Fruit fly (Drosophila melanogaster) whole organism, embryonic: ENCODE data around the gene obst-B.
A peak's percentile ranks its signal among the peaks of the same experiment; 100 is the strongest.

Experiments
- ATbp ChIP-seq: fragments of 200-800 bp; sonication (Bioruptor generic); optimal IDR thresholded peaks from 2 replicates; lab custom pipeline; 2017; ENCODE audit warnings: missing biosample characterization, mild to moderate bottlenecking, missing genetic modification characterization, missing genetic modification reagents
- Bteb2 ChIP-seq: fragments of 200-800 bp; sonication (Bioruptor generic); optimal IDR thresholded peaks from 2 replicates; lab custom pipeline; 2016; ENCODE audit warnings: missing biosample characterization, missing genetic modification characterization
- CG1024 ChIP-seq: fragments of 200-800 bp; sonication (Bioruptor generic); IDR thresholded peaks from 2 replicates; pipeline ENCODE4 v1.3.6; 2022; ENCODE audit warnings: missing biosample characterization, missing genetic modification characterization
- CG10431 ChIP-seq: fragments of 200-800 bp; sonication (Bioruptor generic); optimal IDR thresholded peaks from 3 replicates; lab custom pipeline; 2018; ENCODE audit warnings: missing biosample characterization, mild to moderate bottlenecking, missing genetic modification characterization
- CG11723 ChIP-seq: fragments of 200-800 bp; sonication (Bioruptor generic); optimal IDR thresholded peaks from 2 replicates; lab custom pipeline; 2017; ENCODE audit warnings: missing biosample characterization, mild to moderate bottlenecking, missing genetic modification characterization
- CG12155 ChIP-seq: fragments of 200-800 bp; sonication (Bioruptor generic); optimal IDR thresholded peaks from 3 replicates; lab custom pipeline; 2016; ENCODE audit warnings: missing biosample characterization, missing genetic modification characterization
- CG12219 ChIP-seq: fragments of 200-800 bp; sonication (Bioruptor generic); optimal IDR thresholded peaks from 3 replicates; lab custom pipeline; 2018; ENCODE audit warnings: missing biosample characterization, mild to moderate bottlenecking, missing genetic modification characterization
- CG13296 ChIP-seq: fragments of 200-800 bp; sonication (Bioruptor generic); optimal IDR thresholded peaks from 3 replicates; lab custom pipeline; 2018; ENCODE audit warnings: missing biosample characterization, mild to moderate bottlenecking, missing genetic modification characterization
- CG14014 ChIP-seq: fragments of 200-800 bp; sonication (Bioruptor generic); IDR thresholded peaks from 2 replicates; pipeline ENCODE4 v1.3.6; 2022; ENCODE audit warnings: missing biosample characterization, missing genetic modification characterization
- CG15011 ChIP-seq: fragments of 200-800 bp; sonication (Bioruptor generic); optimal IDR thresholded peaks from 3 replicates; lab custom pipeline; 2018; ENCODE audit warnings: missing biosample characterization, mild to moderate bottlenecking, missing genetic modification characterization
- CG15514 ChIP-seq: fragments of 200-800 bp; sonication (Bioruptor generic); optimal IDR thresholded peaks from 3 replicates; lab custom pipeline; 2017; ENCODE audit warnings: missing biosample characterization, missing genetic modification characterization, mild to moderate bottlenecking, moderate library complexity, missing genetic modification reagents
- CG17186 ChIP-seq: fragments of 200-800 bp; sonication (Bioruptor generic); optimal IDR thresholded peaks from 3 replicates; lab custom pipeline; 2017; ENCODE audit warnings: missing biosample characterization, missing genetic modification reagents, missing genetic modification characterization
- CG17359 ChIP-seq: fragments of 200-800 bp; sonication (Bioruptor generic); optimal IDR thresholded peaks from 3 replicates; lab custom pipeline; 2018; ENCODE audit warnings: missing biosample characterization, mild to moderate bottlenecking, missing genetic modification characterization, moderate library complexity
- CG17802 ChIP-seq: fragments of 200-800 bp; sonication (Bioruptor generic); optimal IDR thresholded peaks from 2 replicates; lab custom pipeline; 2018; ENCODE audit warnings: missing biosample characterization, mild to moderate bottlenecking, missing genetic modification characterization, moderate library complexity
- CG30431 ChIP-seq: fragments of 200-800 bp; sonication (Bioruptor generic); optimal IDR thresholded peaks from 2 replicates; lab custom pipeline; 2017; ENCODE audit warnings: missing biosample characterization, missing genetic modification characterization
- CG4707 ChIP-seq: fragments of 200-800 bp; sonication (Bioruptor generic); optimal IDR thresholded peaks from 2 replicates; lab custom pipeline; 2018; ENCODE audit warnings: missing biosample characterization, mild to moderate bottlenecking, missing genetic modification characterization, moderate library complexity
- CG4820 ChIP-seq: fragments of 200-800 bp; sonication (Bioruptor generic); optimal IDR thresholded peaks from 3 replicates; lab custom pipeline; 2016; ENCODE audit warnings: missing biosample characterization, missing genetic modification characterization
- CG6254 ChIP-seq: fragments of 200-800 bp; sonication (Bioruptor generic); optimal IDR thresholded peaks from 3 replicates; lab custom pipeline; 2017; ENCODE audit warnings: mild to moderate bottlenecking, missing biosample characterization, missing genetic modification reagents, missing genetic modification characterization
- CG6272 ChIP-seq: fragments of 200-800 bp; sonication (Bioruptor generic); IDR thresholded peaks from 2 replicates; pipeline ENCODE4 v1.3.6; 2022; ENCODE audit warnings: missing biosample characterization, missing genetic modification characterization
- CG6813 ChIP-seq: fragments of 200-800 bp; sonication (Bioruptor generic); optimal IDR thresholded peaks from 2 replicates; lab custom pipeline; 2017; ENCODE audit warnings: missing biosample characterization, missing genetic modification characterization, mild to moderate bottlenecking, moderate library complexity, missing genetic modification reagents
- CG8089 ChIP-seq: fragments of 200-800 bp; sonication (Bioruptor generic); optimal IDR thresholded peaks from 3 replicates; lab custom pipeline; 2016; ENCODE audit warnings: missing biosample characterization, missing genetic modification characterization
- CG9876 ChIP-seq: fragments of 200-800 bp; sonication (Bioruptor generic); optimal IDR thresholded peaks from 2 replicates; lab custom pipeline; 2016; ENCODE audit warnings: missing biosample characterization, missing genetic modification characterization
- D19A ChIP-seq: fragments of 200-800 bp; optimal IDR thresholded peaks from 3 replicates; lab custom pipeline; 2019; ENCODE audit warnings: missing biosample characterization, mild to moderate bottlenecking, missing genetic modification characterization, moderate library complexity
- E2f1 ChIP-seq: fragments of 200-800 bp; sonication (Bioruptor generic); IDR thresholded peaks from 2 replicates; pipeline ENCODE4 v1.3.6; 2022; ENCODE audit warnings: missing biosample characterization, missing genetic modification characterization
- Ets97D ChIP-seq: fragments of 200-800 bp; sonication (Bioruptor generic); optimal IDR thresholded peaks from 3 replicates; lab custom pipeline; 2016; ENCODE audit warnings: missing biosample characterization, missing genetic modification characterization
- Fer3 ChIP-seq: fragments of 200-800 bp; sonication (Bioruptor generic); optimal IDR thresholded peaks from 2 replicates; lab custom pipeline; 2018; ENCODE audit warnings: missing biosample characterization, mild to moderate bottlenecking, missing genetic modification characterization, moderate library complexity
- H2.0 ChIP-seq: fragments of 200-800 bp; sonication (Bioruptor generic); IDR thresholded peaks from 2 replicates; pipeline ENCODE4 v1.3.6; 2022; ENCODE audit warnings: missing biosample characterization, missing genetic modification characterization
- HLHmδ ChIP-seq: fragments of 200-800 bp; sonication (Bioruptor generic); optimal IDR thresholded peaks from 2 replicates; lab custom pipeline; 2018; ENCODE audit warnings: missing biosample characterization, mild to moderate bottlenecking, missing genetic modification characterization, moderate library complexity
- Optix ChIP-seq: fragments of 200-800 bp; sonication (Bioruptor generic); IDR thresholded peaks from 3 replicates; pipeline ENCODE4 v1.3.6; 2022; ENCODE audit warnings: missing biosample characterization, missing genetic modification characterization
- Ptx1 ChIP-seq: fragments of 200-800 bp; sonication (Bioruptor generic); IDR thresholded peaks from 2 replicates; pipeline ENCODE4 v1.3.6; 2022; ENCODE audit warnings: missing biosample characterization, missing genetic modification characterization
- Usf ChIP-seq: fragments of 200-800 bp; sonication (Bioruptor generic); optimal IDR thresholded peaks from 2 replicates; lab custom pipeline; 2017; ENCODE audit warnings: missing genotype, missing biosample characterization, missing genetic modification characterization
- cwo ChIP-seq: fragments of 200-800 bp; sonication (Bioruptor generic); optimal IDR thresholded peaks from 3 replicates; lab custom pipeline; 2017; ENCODE audit warnings: missing biosample characterization, missing genetic modification characterization, mild to moderate bottlenecking, moderate library complexity, missing genetic modification reagents
- dysf ChIP-seq: fragments of 200-800 bp; sonication (Bioruptor generic); IDR thresholded peaks from 3 replicates; pipeline ENCODE4 v1.3.6; 2022; ENCODE audit warnings: missing biosample characterization, missing genetic modification characterization
- fd64A ChIP-seq: fragments of 200-800 bp; sonication (Bioruptor generic); optimal IDR thresholded peaks from 3 replicates; lab custom pipeline; 2018; ENCODE audit warnings: missing biosample characterization, mild to moderate bottlenecking, missing genetic modification characterization
- fu2 ChIP-seq: fragments of 200-800 bp; sonication (Bioruptor generic); optimal IDR thresholded peaks from 2 replicates; lab custom pipeline; 2016; ENCODE audit warnings: missing biosample characterization, missing genetic modification characterization
- grau ChIP-seq: fragments of 200-800 bp; optimal IDR thresholded peaks from 3 replicates; lab custom pipeline; 2019; ENCODE audit warnings: missing biosample characterization, mild to moderate bottlenecking, missing genetic modification characterization, moderate library complexity
- grn ChIP-seq: fragments of 200-800 bp; sonication (Bioruptor generic); optimal IDR thresholded peaks from 3 replicates; lab custom pipeline; 2017; ENCODE audit warnings: missing biosample characterization, missing genetic modification characterization
- gsb ChIP-seq: fragments of 200-800 bp; sonication (Bioruptor generic); IDR thresholded peaks from 2 replicates; pipeline ENCODE4 v1.3.6; 2022; ENCODE audit warnings: missing biosample characterization, missing genetic modification characterization
- hb ChIP-seq: fragments of 200-800 bp; sonication (Bioruptor generic); IDR thresholded peaks from 3 replicates; pipeline ENCODE4 v1.3.6; 2022; ENCODE audit warnings: missing biosample characterization, missing genetic modification characterization; ENCODE audit not compliant: partially characterized antibody
- her ChIP-seq: fragments of 200-800 bp; sonication (Bioruptor generic); optimal IDR thresholded peaks from 2 replicates; lab custom pipeline; 2016; ENCODE audit warnings: missing biosample characterization, missing genetic modification characterization
- lab ChIP-seq: fragments of 200-800 bp; sonication (Bioruptor generic); optimal IDR thresholded peaks from 3 replicates; lab custom pipeline; 2017; ENCODE audit warnings: missing biosample characterization, missing genetic modification characterization, mild to moderate bottlenecking, moderate library complexity, missing genetic modification reagents
- odd ChIP-seq: fragments of 200-800 bp; sonication (Bioruptor generic); optimal IDR thresholded peaks from 2 replicates; lab custom pipeline; 2017; ENCODE audit warnings: missing biosample characterization, mild to moderate bottlenecking, missing genetic modification characterization
- phol ChIP-seq: fragments of 200-800 bp; sonication (Bioruptor generic); optimal IDR thresholded peaks from 3 replicates; lab custom pipeline; 2018; ENCODE audit warnings: missing biosample characterization, mild to moderate bottlenecking, missing genetic modification characterization, moderate library complexity
- psq ChIP-seq: fragments of 200-800 bp; sonication (Bioruptor generic); optimal IDR thresholded peaks from 2 replicates; lab custom pipeline; 2017; ENCODE audit warnings: missing biosample characterization, missing genetic modification characterization
- sc ChIP-seq, 3 experiments: fragments of >200 bp in 2 of 3; fragments of 200-800 bp in 1 of 3; sonication (Bioruptor generic) in 1 of 3; optimal IDR thresholded peaks; 2 replicates in 2 of 3; 3 replicates in 1 of 3; lab custom pipeline; 2017; ENCODE audit warnings: mild to moderate bottlenecking in 1 of 3, missing biosample characterization in 1 of 3, missing genetic modification characterization in 1 of 3, missing genetic modification reagents in 1 of 3
- schlank ChIP-seq: fragments of 200-800 bp; sonication (Bioruptor generic); optimal IDR thresholded peaks from 2 replicates; lab custom pipeline; 2018; ENCODE audit warnings: missing biosample characterization, mild to moderate bottlenecking, missing genetic modification characterization
- sima ChIP-seq: fragments of 200-800 bp; sonication (Bioruptor generic); optimal IDR thresholded peaks from 2 replicates; lab custom pipeline; 2016; ENCODE audit warnings: missing biosample characterization, missing genetic modification characterization
- sr ChIP-seq: fragments of 200-800 bp; sonication (Bioruptor generic); IDR thresholded peaks from 3 replicates; pipeline ENCODE4 v1.3.6; 2022; ENCODE audit warnings: missing biosample characterization, missing genetic modification characterization

obst-B gene

dm6 chr2L:9984078-9984772 is 48.3 kb upstream of the obst-B start, which contains the start of gene bib (continued):
- TF ChIP-seq hb (GFP tag; lab: Robert Waterston, UW), result no peak
- TF ChIP-seq fu2 (GFP tag; lab: Kevin White, UChicago), result no peak
- peak; percentile 85 for TF ChIP-seq CG6254 (GFP tag; lab: Kevin White, UChicago)
- TF ChIP-seq CG4820 (GFP tag; lab: Kevin White, UChicago), result peak; percentile 69
- peak; percentile 66 for TF ChIP-seq E2f1
- TF ChIP-seq Optix, result no peak
- peak; percentile 41 for TF ChIP-seq CG17186 (GFP tag; lab: Kevin White, UChicago)
- TF ChIP-seq Bteb2 (GFP tag; lab: Kevin White, UChicago), result no peak
- TF ChIP-seq CG15514 (GFP tag; lab: Kevin White, UChicago), result peak; percentile 52
- TF ChIP-seq lab (GFP tag; lab: Kevin White, UChicago), result peak; percentile 88
- peak; percentile 73 for TF ChIP-seq CG13296
- TF ChIP-seq her (GFP tag; lab: Kevin White, UChicago), result no peak
- peak; percentile 16 for TF ChIP-seq CG8089 (GFP tag; lab: Kevin White, UChicago)
- peak; percentile 77 for TF ChIP-seq dysf (GFP tag; lab: Robert Waterston, UW)
- peak; percentile 21 for TF ChIP-seq CG17802 (tag; lab: Kevin White, UChicago)
- peak; percentile 83 for TF ChIP-seq CG17359 (tag; lab: Kevin White, UChicago)
- TF ChIP-seq Ets97D (GFP tag; lab: Kevin White, UChicago), result peak; percentile 30
- TF ChIP-seq CG15011, result peak; percentile 78
- no peak for TF ChIP-seq gsb
- peak; percentile 87 for TF ChIP-seq grau (tag; lab: Kevin White, UChicago)
- no peak for TF ChIP-seq CG9876
- peak; percentile 38; the same call in 1 of the 3 replicates for TF ChIP-seq sr (GFP tag; lab: Robert Waterston, UW)
- TF ChIP-seq H2.0 (GFP tag; lab: Robert Waterston, UW), result 0 out of 2 replicates have a peak, but pooled peaks have one; percentile 31
- peak; percentile 46 for TF ChIP-seq grn (GFP tag; lab: Kevin White, UChicago)
- TF ChIP-seq psq, result peak; percentile 55
- peak; percentile 85 for TF ChIP-seq CG10431 (GFP tag; lab: Kevin White, UChicago)
- TF ChIP-seq HLHmδ, result peak; percentile 96
- peak; percentile 65 for TF ChIP-seq CG12219
- TF ChIP-seq CG11723 (GFP tag; lab: Kevin White, UChicago), result peak; percentile 71
- TF ChIP-seq CG14014 (GFP tag; lab: Robert Waterston, UW), result peak; percentile 46; the same call in 1 of the 2 replicates
- peak; percentile 87 for TF ChIP-seq CG6813 (GFP tag; lab: Kevin White, UChicago)
- peak; percentile 20 for TF ChIP-seq fd64A (GFP tag; lab: Kevin White, UChicago)
- peak; percentile 91 for TF ChIP-seq phol (tag; lab: Kevin White, UChicago)
- no peak for TF ChIP-seq CG1024
- peak; percentile 67 for TF ChIP-seq Ptx1 (GFP tag; lab: Robert Waterston, UW)
- TF ChIP-seq D19A, result peak; percentile 87
- TF ChIP-seq CG12155, result peak; percentile 73
- TF ChIP-seq cwo (GFP tag; lab: Kevin White, UChicago), result peak; percentile 80
- TF ChIP-seq Fer3 (tag; lab: Kevin White, UChicago), result peak; percentile 54
- TF ChIP-seq CG6272, result peak; percentile 46; the same call in 1 of the 2 replicates
- TF ChIP-seq CG30431, result peak; percentile 82
- TF ChIP-seq sima, result no peak
- peak; percentile 79 for TF ChIP-seq odd
- TF ChIP-seq Usf (GFP tag; lab: Kevin White, UChicago), result peak; percentile 66
- no peak for TF ChIP-seq sc (optimal IDR thresholded peaks at IDR 0.05; lab: Kevin White, UChicago)
- peak; percentile 86 for TF ChIP-seq sc (GFP tag; optimal IDR thresholded peaks at IDR 0.05; lab: Kevin White, UChicago)
- TF ChIP-seq ATbp (GFP tag; lab: Kevin White, UChicago), result peak; percentile 82
- peak; percentile 52 for TF ChIP-seq CG4707 (GFP tag; lab: Kevin White, UChicago)
- TF ChIP-seq schlank (tag; lab: Kevin White, UChicago), result no peak
